Fruit fly (Drosophila melanogaster) whole organism, embryonic: ENCODE results near the gene SkpA.

Experiments
- CG10565 ChIP-seq: fragments of 200-800 bp; sonication (Bioruptor generic); optimal IDR thresholded peaks from 3 replicates; lab custom pipeline; 2016; ENCODE audit warnings: missing biosample characterization, mild to moderate bottlenecking, missing genetic modification characterization
- CG10959 ChIP-seq: fragments of 200-800 bp; sonication (Bioruptor generic); IDR thresholded peaks from 2 replicates; pipeline ENCODE4 v1.3.6; 2022; ENCODE audit warnings: missing biosample characterization, missing genetic modification characterization
- CG11085 ChIP-seq: fragments of 200-800 bp; sonication (Bioruptor generic); IDR thresholded peaks from 2 replicates; pipeline ENCODE4 v1.3.6; 2022; ENCODE audit warnings: missing biosample characterization, missing genetic modification characterization
- CG12071 ChIP-seq: fragments of 200-800 bp; sonication (Bioruptor generic); optimal IDR thresholded peaks from 3 replicates; lab custom pipeline; 2018; ENCODE audit warnings: missing biosample characterization, mild to moderate bottlenecking, missing genetic modification characterization
- CG12104 ChIP-seq: fragments of 200-800 bp; sonication (Bioruptor generic); optimal IDR thresholded peaks from 3 replicates; lab custom pipeline; 2016; ENCODE audit warnings: missing biosample characterization, missing genetic modification characterization
- CG12155 ChIP-seq: fragments of 200-800 bp; sonication (Bioruptor generic); optimal IDR thresholded peaks from 3 replicates; lab custom pipeline; 2016; ENCODE audit warnings: missing biosample characterization, missing genetic modification characterization
- CG12659 ChIP-seq: fragments of 200-800 bp; sonication (Bioruptor generic); optimal IDR thresholded peaks from 3 replicates; lab custom pipeline; 2017; ENCODE audit warnings: mild to moderate bottlenecking, missing biosample characterization, missing genetic modification reagents, missing genetic modification characterization
- CG13424 ChIP-seq: fragments of 200-800 bp; sonication (Bioruptor generic); optimal IDR thresholded peaks from 2 replicates; lab custom pipeline; 2019; ENCODE audit warnings: missing biosample characterization, mild to moderate bottlenecking, missing genetic modification characterization, moderate library complexity
- CG15011 ChIP-seq: fragments of 200-800 bp; sonication (Bioruptor generic); optimal IDR thresholded peaks from 3 replicates; lab custom pipeline; 2018; ENCODE audit warnings: missing biosample characterization, mild to moderate bottlenecking, missing genetic modification characterization
- CG15601 ChIP-seq: fragments of 200-800 bp; sonication (Bioruptor generic); optimal IDR thresholded peaks from 3 replicates; lab custom pipeline; 2019; ENCODE audit warnings: missing biosample characterization, mild to moderate bottlenecking, missing genetic modification characterization, moderate library complexity
- CG1603 ChIP-seq: fragments of 200-800 bp; sonication (Bioruptor generic); optimal IDR thresholded peaks from 2 replicates; lab custom pipeline; 2019; ENCODE audit warnings: missing biosample characterization, mild to moderate bottlenecking, missing genetic modification characterization, moderate library complexity
- CG30431 ChIP-seq: fragments of 200-800 bp; sonication (Bioruptor generic); optimal IDR thresholded peaks from 2 replicates; lab custom pipeline; 2017; ENCODE audit warnings: missing biosample characterization, missing genetic modification characterization
- CG32767 ChIP-seq: fragments of 200-800 bp; sonication (Bioruptor generic); IDR thresholded peaks from 2 replicates; pipeline ENCODE4 v1.3.6; 2022; ENCODE audit warnings: missing biosample characterization, missing genetic modification characterization
- CG3838 ChIP-seq: fragments of 200-800 bp; sonication (Bioruptor generic); optimal IDR thresholded peaks from 3 replicates; lab custom pipeline; 2016; ENCODE audit warnings: missing biosample characterization, missing genetic modification characterization
- CG5245 ChIP-seq: fragments of 200-800 bp; sonication (Bioruptor generic); optimal IDR thresholded peaks from 3 replicates; lab custom pipeline; 2016; ENCODE audit warnings: missing biosample characterization, missing genetic modification characterization
- CG6272 ChIP-seq: fragments of 200-800 bp; sonication (Bioruptor generic); IDR thresholded peaks from 2 replicates; pipeline ENCODE4 v1.3.6; 2022; ENCODE audit warnings: missing biosample characterization, missing genetic modification characterization
- CG6854 ChIP-seq: fragments of 200-800 bp; sonication (Bioruptor generic); optimal IDR thresholded peaks from 3 replicates; lab custom pipeline; 2017; ENCODE audit warnings: missing biosample characterization, mild to moderate bottlenecking, missing genetic modification characterization
- CG7271 ChIP-seq: fragments of 200-800 bp; sonication (Bioruptor generic); optimal IDR thresholded peaks from 2 replicates; lab custom pipeline; 2018; ENCODE audit warnings: missing biosample characterization, mild to moderate bottlenecking, missing genetic modification characterization, moderate library complexity
- CG8478 ChIP-seq: fragments of >200 bp; optimal IDR thresholded peaks from 2 replicates; lab custom pipeline; 2018
- CG9727 ChIP-seq: fragments of 200-800 bp; sonication (Bioruptor generic); optimal IDR thresholded peaks from 3 replicates; lab custom pipeline; 2017; ENCODE audit warnings: missing biosample characterization, mild to moderate bottlenecking, missing genetic modification characterization
- Dad ChIP-seq: fragments of 200-800 bp; sonication (Bioruptor generic); optimal IDR thresholded peaks from 3 replicates; lab custom pipeline; 2016; ENCODE audit warnings: missing biosample characterization, missing genetic modification characterization
- Doc3 ChIP-seq: fragments of 200-800 bp; sonication (Bioruptor generic); IDR thresholded peaks from 3 replicates; pipeline ENCODE4 v1.3.6; 2022; ENCODE audit warnings: missing biosample characterization, missing genetic modification characterization; ENCODE audit not compliant: partially characterized antibody
- Elba2 ChIP-seq: fragments of 200-800 bp; sonication (Bioruptor generic); optimal IDR thresholded peaks from 3 replicates; lab custom pipeline; 2016; ENCODE audit warnings: missing biosample characterization, missing genetic modification characterization
- H2.0 ChIP-seq: fragments of 200-800 bp; sonication (Bioruptor generic); IDR thresholded peaks from 2 replicates; pipeline ENCODE4 v1.3.6; 2022; ENCODE audit warnings: missing biosample characterization, missing genetic modification characterization
- Lim3 ChIP-seq: fragments of 200-800 bp; sonication (Bioruptor generic); IDR thresholded peaks from 2 replicates; pipeline ENCODE4 v1.3.6; 2022; ENCODE audit warnings: missing biosample characterization, missing genetic modification characterization
- Pdp1 ChIP-seq, 2 experiments: fragments of 200-800 bp; sonication (Bioruptor generic); optimal IDR thresholded peaks; 3 replicates each; lab custom pipeline; 2016; ENCODE audit warnings: missing biosample characterization in 2 of 2, missing genetic modification characterization in 2 of 2, mild to moderate bottlenecking in 1 of 2, moderate library complexity in 1 of 2
- Ptx1 ChIP-seq: fragments of 200-800 bp; sonication (Bioruptor generic); IDR thresholded peaks from 2 replicates; pipeline ENCODE4 v1.3.6; 2022; ENCODE audit warnings: missing biosample characterization, missing genetic modification characterization
- Spps ChIP-seq: fragments of 200-800 bp; sonication (Bioruptor generic); optimal IDR thresholded peaks from 2 replicates; lab custom pipeline; 2018; ENCODE audit warnings: missing biosample characterization, mild to moderate bottlenecking, missing genetic modification characterization
- Stat92E ChIP-seq, 3 experiments: fragments of >200 bp in 2 of 3; fragments of 200-800 bp in 1 of 3; sonication (Bioruptor generic) in 1 of 3; optimal IDR thresholded peaks; 2 replicates each; lab custom pipeline; 2017 to 2019; ENCODE audit warnings: missing biosample characterization in 3 of 3, missing genetic modification characterization in 3 of 3, mild to moderate bottlenecking in 1 of 3, moderate library complexity in 1 of 3
- Vsx1 ChIP-seq: fragments of 200-800 bp; sonication (Bioruptor generic); optimal IDR thresholded peaks from 2 replicates; lab custom pipeline; 2017; ENCODE audit warnings: missing biosample characterization, mild to moderate bottlenecking, missing genetic modification characterization, missing genetic modification reagents
- YL-1 ChIP-seq: fragments of 200-800 bp; sonication (Bioruptor generic); optimal IDR thresholded peaks from 3 replicates; lab custom pipeline; 2017; ENCODE audit warnings: missing biosample characterization, mild to moderate bottlenecking, missing genetic modification characterization
- bigmax ChIP-seq: fragments of 200-800 bp; sonication (Bioruptor generic); optimal IDR thresholded peaks from 2 replicates; lab custom pipeline; 2018; ENCODE audit warnings: missing biosample characterization, mild to moderate bottlenecking, missing genetic modification characterization
- bsh ChIP-seq, 2 experiments: fragments of 200-800 bp; sonication (Bioruptor generic); optimal IDR thresholded peaks; 2 replicates each; lab custom pipeline; 2017 to 2018; ENCODE audit warnings: mild to moderate bottlenecking in 2 of 2, missing biosample characterization in 2 of 2, missing genetic modification characterization in 2 of 2, moderate library complexity in 1 of 2
- cg ChIP-seq: fragments of 200-800 bp; sonication (Bioruptor generic); optimal IDR thresholded peaks from 3 replicates; lab custom pipeline; 2019; ENCODE audit warnings: missing biosample characterization, mild to moderate bottlenecking, missing genetic modification characterization, moderate library complexity
- chinmo ChIP-seq: fragments of 200-800 bp; sonication (Bioruptor generic); IDR thresholded peaks from 4 replicates; pipeline ENCODE4 v1.3.6; 2022; ENCODE audit warnings: missing biosample characterization, missing genetic modification characterization; ENCODE audit not compliant: partially characterized antibody
- dan ChIP-seq: fragments of 200-800 bp; sonication (Bioruptor generic); IDR thresholded peaks from 2 replicates; pipeline ENCODE4 v1.3.6; 2022; ENCODE audit warnings: missing biosample characterization, missing genetic modification characterization
- dati ChIP-seq: fragments of 200-800 bp; sonication (Bioruptor generic); IDR thresholded peaks from 2 replicates; pipeline ENCODE4 v1.3.6; 2022; ENCODE audit warnings: missing biosample characterization, missing genetic modification characterization
- dimm ChIP-seq: fragments of 200-800 bp; sonication (Bioruptor generic); IDR thresholded peaks from 2 replicates; pipeline ENCODE4 v1.3.6; 2022; ENCODE audit warnings: missing biosample characterization, missing genetic modification characterization
- disco-r ChIP-seq: fragments of 200-800 bp; sonication (Bioruptor generic); optimal IDR thresholded peaks from 2 replicates; lab custom pipeline; 2016; ENCODE audit warnings: missing biosample characterization, missing genetic modification characterization
- fd96Cb ChIP-seq: fragments of 200-800 bp; sonication (Bioruptor generic); optimal IDR thresholded peaks from 2 replicates; lab custom pipeline; 2018; ENCODE audit warnings: missing biosample characterization, mild to moderate bottlenecking, missing genetic modification characterization, moderate library complexity
- ftz-f1 ChIP-seq: fragments of 200-800 bp; sonication (Bioruptor generic); optimal IDR thresholded peaks from 2 replicates; lab custom pipeline; 2016; ENCODE audit warnings: missing biosample characterization, missing genetic modification characterization
- h ChIP-seq: fragments of >200 bp; optimal IDR thresholded peaks from 2 replicates; lab custom pipeline; 2017
- her ChIP-seq: fragments of 200-800 bp; sonication (Bioruptor generic); optimal IDR thresholded peaks from 2 replicates; lab custom pipeline; 2016; ENCODE audit warnings: missing biosample characterization, missing genetic modification characterization
- mld ChIP-seq: fragments of 200-800 bp; sonication (Bioruptor generic); IDR thresholded peaks from 3 replicates; pipeline ENCODE4 v1.3.6; 2022; ENCODE audit warnings: missing biosample characterization, missing genetic modification characterization; ENCODE audit not compliant: partially characterized antibody
- oc ChIP-seq: fragments of 200-800 bp; sonication (Bioruptor generic); optimal IDR thresholded peaks from 2 replicates; lab custom pipeline; 2018; ENCODE audit warnings: missing biosample characterization, mild to moderate bottlenecking, missing genetic modification characterization, moderate library complexity
- pan ChIP-seq, 4 experiments: fragments of >200 bp in 3 of 4; fragments of 200-800 bp in 1 of 4; sonication (Bioruptor generic) in 1 of 4; optimal IDR thresholded peaks in 3 of 4; IDR thresholded peaks in 1 of 4; 2 replicates each; pipeline versions ENCODE4 v1.3.6 to Lab custom; 2017 to 2022; ENCODE audit warnings: missing biosample characterization in 2 of 4, missing genetic modification characterization in 2 of 4, mixed read lengths in 1 of 4
- prd ChIP-seq, 3 experiments: fragments of >200 bp in 2 of 3; fragments of 200-800 bp in 1 of 3; sonication (Bioruptor generic) in 1 of 3; optimal IDR thresholded peaks in 2 of 3; IDR thresholded peaks in 1 of 3; 2 replicates in 2 of 3; 3 replicates in 1 of 3; pipeline versions ENCODE4 v1.3.6 to Lab custom; 2017 to 2022; ENCODE audit warnings: missing biosample characterization in 1 of 3, missing genetic modification characterization in 1 of 3
- sim ChIP-seq: fragments of 200-800 bp; sonication (Bioruptor generic); IDR thresholded peaks from 2 replicates; pipeline ENCODE4 v1.3.6; 2022; ENCODE audit warnings: missing biosample characterization, missing genetic modification characterization
- tin ChIP-seq: fragments of 200-800 bp; sonication (Bioruptor generic); optimal IDR thresholded peaks from 3 replicates; lab custom pipeline; 2016; ENCODE audit warnings: missing biosample characterization, missing genetic modification characterization
- vnd ChIP-seq: fragments of 200-800 bp; sonication (Bioruptor generic); IDR thresholded peaks from 3 replicates; pipeline ENCODE4 v1.3.6; 2022; ENCODE audit warnings: missing biosample characterization, missing genetic modification characterization; ENCODE audit not compliant: partially characterized antibody

The SkpA gene

dm6 chrX:696064-696463 is 40.1 kb downstream of the SkpA start (continued):
- no peak for TF ChIP-seq bigmax (GFP tag; lab: Kevin White, UChicago)
- no peak for TF ChIP-seq CG12155 (GFP tag; lab: Kevin White, UChicago)
- TF ChIP-seq disco-r (GFP tag; lab: Kevin White, UChicago): no peak
- TF ChIP-seq prd (optimal IDR thresholded peaks at IDR 0.05; lab: Kevin White, UChicago): no peak
- TF ChIP-seq prd (GFP tag; IDR thresholded peaks at IDR 0.05; lab: Robert Waterston, UW): peak; percentile 25; the same call in 1 of the 3 replicates
- TF ChIP-seq CG6272 (GFP tag; lab: Robert Waterston, UW): no peak
- peak; percentile 16 for TF ChIP-seq fd96Cb
- TF ChIP-seq CG9727 (GFP tag; lab: Kevin White, UChicago): peak; percentile 8
- no peak for TF ChIP-seq CG12071 (GFP tag; lab: Kevin White, UChicago)
- TF ChIP-seq CG1603 (tag; lab: Kevin White, UChicago): no peak
- TF ChIP-seq mld (GFP tag; lab: Robert Waterston, UW): no peak
- no peak for TF ChIP-seq chinmo (GFP tag; lab: Robert Waterston, UW)
- TF ChIP-seq Stat92E (GFP tag; optimal IDR thresholded peaks at IDR 0.05; lab: Kevin White, UChicago): no peak
- no peak for TF ChIP-seq CG30431 (GFP tag; lab: Kevin White, UChicago)
- TF ChIP-seq CG13424 (tag; lab: Kevin White, UChicago): peak; percentile 3
- TF ChIP-seq CG3838 (GFP tag; lab: Kevin White, UChicago): no peak
- TF ChIP-seq H2.0 (GFP tag; lab: Robert Waterston, UW): 0 out of 2 replicates have a peak, but pooled peaks have one; percentile 17
- no peak for TF ChIP-seq ftz-f1
- TF ChIP-seq CG12659 (GFP tag; lab: Kevin White, UChicago): no peak
- TF ChIP-seq Lim3: no peak
- no peak for TF ChIP-seq Vsx1 (GFP tag; lab: Kevin White, UChicago)
- TF ChIP-seq Dad (GFP tag; lab: Kevin White, UChicago): no peak
- TF ChIP-seq CG10565: no peak
- TF ChIP-seq Spps: peak; percentile 7
- no peak for TF ChIP-seq Ptx1 (GFP tag; lab: Robert Waterston, UW)
- TF ChIP-seq CG15601: no peak
- no peak for TF ChIP-seq CG12104
- TF ChIP-seq oc: peak; percentile 16
- TF ChIP-seq Doc3 (GFP tag; lab: Robert Waterston, UW): no peak
- TF ChIP-seq pan (optimal IDR thresholded peaks at IDR 0.05; lab: Kevin White, UChicago): no peak
- no peak for TF ChIP-seq pan (GFP tag; optimal IDR thresholded peaks at IDR 0.05 in 1 of 2, IDR thresholded peaks at IDR 0.05 in 1 of 2)
- no peak for TF ChIP-seq Elba2 (GFP tag; lab: Kevin White, UChicago)
- no peak for TF ChIP-seq dan (GFP tag; lab: Robert Waterston, UW)
- TF ChIP-seq h (lab: Kevin White, UChicago): no peak
- TF ChIP-seq YL-1 (GFP tag; lab: Kevin White, UChicago): no peak
- no peak for TF ChIP-seq CG8478 (lab: Kevin White, UChicago)
- TF ChIP-seq Pdp1 (GFP tag; optimal IDR thresholded peaks at IDR 0.05; lab: Kevin White, UChicago): no peak
- TF ChIP-seq dimm: no peak
- no peak for TF ChIP-seq sim (GFP tag; lab: Robert Waterston, UW)
- TF ChIP-seq CG6854 (GFP tag; lab: Kevin White, UChicago): no peak
- no peak for TF ChIP-seq CG32767 (GFP tag; lab: Robert Waterston, UW)
- peak in 1 of 2 experiments; percentile 64 for TF ChIP-seq bsh (GFP tag; optimal IDR thresholded peaks at IDR 0.05; lab: Kevin White, UChicago)
- no peak for TF ChIP-seq CG10959 (GFP tag; lab: Robert Waterston, UW)
- no peak for TF ChIP-seq CG7271 (tag; lab: Kevin White, UChicago)
- no peak for TF ChIP-seq cg
- no peak for TF ChIP-seq CG5245 (GFP tag; lab: Kevin White, UChicago)
- no peak for TF ChIP-seq CG11085 (GFP tag; lab: Robert Waterston, UW)
- no peak for TF ChIP-seq vnd (GFP tag; lab: Robert Waterston, UW)
- TF ChIP-seq dati: no peak
- TF ChIP-seq her: no peak
- no peak for TF ChIP-seq tin (GFP tag; lab: Kevin White, UChicago)
- no peak for TF ChIP-seq CG15011 (GFP tag; lab: Kevin White, UChicago)
